Fruit fly (Drosophila melanogaster) whole organism, adult: ENCODE data around the gene MICU1.

ENCODE experiments used
- CG11617 ChIP-seq: fragments of 200-800 bp; sonication (Bioruptor generic); optimal IDR thresholded peaks from 2 replicates; lab custom pipeline; 2017; ENCODE audit warnings: mild to moderate bottlenecking, missing biosample characterization, missing genetic modification reagents, missing genetic modification characterization
- CG12768 ChIP-seq: fragments of 200-800 bp; sonication (Bioruptor generic); optimal IDR thresholded peaks from 2 replicates; lab custom pipeline; 2017; ENCODE audit warnings: missing biosample characterization, missing genetic modification characterization, mild to moderate bottlenecking, moderate library complexity, missing genetic modification reagents
- CG14711 ChIP-seq: fragments of 200-800 bp; sonication (Bioruptor generic); optimal IDR thresholded peaks from 2 replicates; lab custom pipeline; 2018; ENCODE audit warnings: missing biosample characterization, mild to moderate bottlenecking, missing genetic modification characterization, moderate library complexity
- CG1620 ChIP-seq: fragments of 200-800 bp; sonication (Bioruptor generic); optimal IDR thresholded peaks from 2 replicates; lab custom pipeline; 2016; ENCODE audit warnings: missing biosample characterization, missing genetic modification characterization
- CG33017 ChIP-seq: fragments of 200-800 bp; sonication (Bioruptor generic); optimal IDR thresholded peaks from 2 replicates; lab custom pipeline; 2018; ENCODE audit warnings: missing biosample characterization, mild to moderate bottlenecking, missing genetic modification characterization, moderate library complexity
- CG5204 ChIP-seq: fragments of 200-800 bp; sonication (Bioruptor generic); optimal IDR thresholded peaks from 2 replicates; lab custom pipeline; 2016; ENCODE audit warnings: missing biosample characterization, missing genetic modification characterization
- CG7045 ChIP-seq: fragments of 200-800 bp; sonication (Bioruptor generic); optimal IDR thresholded peaks from 2 replicates; lab custom pipeline; 2017; ENCODE audit warnings: missing biosample characterization, mild to moderate bottlenecking, missing genetic modification characterization
- CG7101 ChIP-seq: fragments of 200-800 bp; sonication (Bioruptor generic); optimal IDR thresholded peaks from 2 replicates; lab custom pipeline; 2018; ENCODE audit warnings: missing biosample characterization, mild to moderate bottlenecking, missing genetic modification characterization, moderate library complexity
- Clk ChIP-seq: fragments of 200-800 bp; sonication (Bioruptor generic); optimal IDR thresholded peaks from 2 replicates; lab custom pipeline; 2017; ENCODE audit warnings: missing biosample characterization, missing genetic modification characterization
- Crg-1 ChIP-seq: fragments of 200-800 bp; sonication (Bioruptor generic); optimal IDR thresholded peaks from 2 replicates; lab custom pipeline; 2016; ENCODE audit warnings: missing biosample characterization, missing genetic modification characterization
- Hr96 ChIP-seq: fragments of 200-800 bp; sonication (Bioruptor generic); optimal IDR thresholded peaks from 2 replicates; lab custom pipeline; 2016; ENCODE audit warnings: missing biosample characterization, missing genetic modification characterization
- Mnt ChIP-seq: fragments of 200-800 bp; sonication (Bioruptor generic); optimal IDR thresholded peaks from 2 replicates; lab custom pipeline; 2016; ENCODE audit warnings: missing biosample characterization, mild to moderate bottlenecking, missing genetic modification characterization
- bab1 ChIP-seq: fragments of 200-800 bp; sonication (Bioruptor generic); optimal IDR thresholded peaks from 3 replicates; lab custom pipeline; 2019; ENCODE audit warnings: missing biosample characterization, mild to moderate bottlenecking, missing genetic modification characterization, moderate library complexity
- cic ChIP-seq: fragments of 200-800 bp; sonication (Bioruptor generic); optimal IDR thresholded peaks from 2 replicates; lab custom pipeline; 2017; ENCODE audit warnings: missing biosample characterization, mild to moderate bottlenecking, missing genetic modification characterization, moderate library complexity
- cnc ChIP-seq, 2 experiments: fragments of >200 bp; optimal IDR thresholded peaks; 2 replicates each; lab custom pipeline; 2017
- kay ChIP-seq: fragments of 200-800 bp; sonication (Bioruptor generic); peaks from one replicate; lab custom pipeline; 2016; ENCODE audit warnings: missing biosample characterization, missing genetic modification characterization, borderline replicate concordance
- ovo ChIP-seq: fragments of 200-800 bp; sonication (Bioruptor generic); optimal IDR thresholded peaks from 2 replicates; lab custom pipeline; 2016; ENCODE audit warnings: missing biosample characterization, missing genetic modification characterization
- pad ChIP-seq: fragments of 200-800 bp; sonication (Bioruptor generic); optimal IDR thresholded peaks from 3 replicates; lab custom pipeline; 2017; ENCODE audit warnings: missing biosample characterization, missing genetic modification characterization, mild to moderate bottlenecking, moderate library complexity, missing genetic modification reagents
- tj ChIP-seq: fragments of 200-800 bp; sonication (Bioruptor generic); optimal IDR thresholded peaks from 3 replicates; lab custom pipeline; 2017; ENCODE audit warnings: missing biosample characterization, mild to moderate bottlenecking, missing genetic modification characterization, moderate library complexity
- toe ChIP-seq: fragments of 200-800 bp; sonication (Bioruptor generic); optimal IDR thresholded peaks from 2 replicates; lab custom pipeline; 2016; ENCODE audit warnings: missing biosample characterization, missing genetic modification characterization

Gene MICU1

dm6 chr2L:7145881-7146280 is 36.2 kb upstream of the MICU1 start:
- TF ChIP-seq pad (GFP tag; lab: Kevin White, UChicago) (no peak), CG14711 (tag; lab: Kevin White, UChicago) (no peak), kay (GFP tag; lab: Kevin White, UChicago) (no peak), Crg-1 (GFP tag; lab: Kevin White, UChicago) (no peak), CG1620 (no peak), CG5204 (no peak), Mnt (GFP tag; lab: Kevin White, UChicago) (no peak), cnc (optimal IDR thresholded peaks at IDR 0.05; lab: Kevin White, UChicago) (no peak)

dm6 chr2L:7147212-7147611 is 34.8 kb upstream of the MICU1 start:
- TF ChIP-seq Mnt (GFP tag; lab: Kevin White, UChicago) (no peak), CG7045 (GFP tag; lab: Kevin White, UChicago) (no peak), Crg-1 (GFP tag; lab: Kevin White, UChicago) (no peak)

dm6 chr2L:7148086-7148485 is 33.9 kb upstream of the MICU1 start:
- TF ChIP-seq CG12768 (GFP tag; lab: Kevin White, UChicago) (no peak), ovo (GFP tag; lab: Kevin White, UChicago) (no peak), CG14711 (tag; lab: Kevin White, UChicago) (no peak), CG11617 (GFP tag; lab: Kevin White, UChicago) (no peak), cnc (optimal IDR thresholded peaks at IDR 0.05; lab: Kevin White, UChicago) (no peak), CG1620 (no peak), cic (GFP tag; lab: Kevin White, UChicago) (no peak), Mnt (GFP tag; lab: Kevin White, UChicago) (no peak), tj (no peak), kay (GFP tag; lab: Kevin White, UChicago) (no peak), Clk (no peak), bab1 (GFP tag; lab: Kevin White, UChicago) (no peak), Hr96 (no peak), pad (GFP tag; lab: Kevin White, UChicago) (no peak), Crg-1 (GFP tag; lab: Kevin White, UChicago) (no peak), CG7045 (GFP tag; lab: Kevin White, UChicago) (no peak), toe (GFP tag; lab: Kevin White, UChicago) (no peak)

- TF ChIP-seq ovo (GFP tag; lab: Kevin White, UChicago) = no peak
Measured at dm6 chr2L:7148919-7149318, 33.1 kb upstream of the MICU1 start.

- no peak for TF ChIP-seq Crg-1 (GFP tag; lab: Kevin White, UChicago)
- TF ChIP-seq CG12768 (GFP tag; lab: Kevin White, UChicago) = no peak
- no peak for TF ChIP-seq CG14711 (tag; lab: Kevin White, UChicago)
- no peak for TF ChIP-seq Mnt (GFP tag; lab: Kevin White, UChicago)
- no peak for TF ChIP-seq Hr96
- TF ChIP-seq CG1620 = no peak
- no peak for TF ChIP-seq cnc (optimal IDR thresholded peaks at IDR 0.05; lab: Kevin White, UChicago)
- no peak for TF ChIP-seq CG11617 (GFP tag; lab: Kevin White, UChicago)
- TF ChIP-seq kay (GFP tag; lab: Kevin White, UChicago) = no peak
- TF ChIP-seq toe (GFP tag; lab: Kevin White, UChicago) = no peak
- TF ChIP-seq bab1 (GFP tag; lab: Kevin White, UChicago) = no peak
- TF ChIP-seq pad (GFP tag; lab: Kevin White, UChicago) = no peak
- TF ChIP-seq ovo (GFP tag; lab: Kevin White, UChicago) = no peak
- TF ChIP-seq CG5204 = no peak
- TF ChIP-seq cic (GFP tag; lab: Kevin White, UChicago) = no peak
- TF ChIP-seq Clk = no peak
- no peak for TF ChIP-seq CG7045 (GFP tag; lab: Kevin White, UChicago)
- no peak for TF ChIP-seq tj
Measured at dm6 chr2L:7150775-7151174, 31.3 kb upstream of the MICU1 start.

dm6 chr2L:7152260-7152659 is 29.8 kb upstream of the MICU1 start:
- TF ChIP-seq CG14711 (tag; lab: Kevin White, UChicago) (no peak), pad (GFP tag; lab: Kevin White, UChicago) (no peak), CG1620 (no peak), CG7101 (tag; lab: Kevin White, UChicago) (no peak), Clk (no peak), CG12768 (GFP tag; lab: Kevin White, UChicago) (no peak), CG33017 (tag; lab: Kevin White, UChicago) (no peak), cnc (optimal IDR thresholded peaks at IDR 0.05; lab: Kevin White, UChicago) (no peak), bab1 (GFP tag; lab: Kevin White, UChicago) (no peak), toe (GFP tag; lab: Kevin White, UChicago) (no peak), Crg-1 (GFP tag; lab: Kevin White, UChicago) (no peak), CG11617 (GFP tag; lab: Kevin White, UChicago) (no peak), Hr96 (no peak), ovo (GFP tag; lab: Kevin White, UChicago) (no peak), CG7045 (GFP tag; lab: Kevin White, UChicago) (no peak), CG5204 (no peak), cic (GFP tag; lab: Kevin White, UChicago) (no peak), kay (GFP tag; lab: Kevin White, UChicago) (no peak), tj (no peak), Mnt (GFP tag; lab: Kevin White, UChicago) (no peak)
